Fruit fly (Drosophila melanogaster) whole organism, prepupa: ENCODE results near the gene ArfGAP3.

ENCODE experiments used
- Blimp-1 ChIP-seq: fragments of 200-800 bp; sonication (Bioruptor generic); optimal IDR thresholded peaks from 3 replicates; lab custom pipeline; 2017; ENCODE audit warnings: missing biosample characterization, missing genetic modification characterization, mild to moderate bottlenecking, moderate library complexity, missing genetic modification reagents
- CG10669 ChIP-seq: fragments of 200-800 bp; sonication (Bioruptor generic); optimal IDR thresholded peaks from 3 replicates; lab custom pipeline; 2018; ENCODE audit warnings: missing biosample characterization, mild to moderate bottlenecking, missing genetic modification characterization, moderate library complexity
- CG11762 ChIP-seq: fragments of 200-800 bp; sonication (Bioruptor generic); optimal IDR thresholded peaks from 3 replicates; lab custom pipeline; 2016; ENCODE audit warnings: missing biosample characterization, missing genetic modification characterization; ENCODE audit not compliant: insufficient read depth
- CG16779 ChIP-seq: fragments of 200-800 bp; sonication (Bioruptor generic); optimal IDR thresholded peaks from 3 replicates; lab custom pipeline; 2017; ENCODE audit warnings: missing biosample characterization, mild to moderate bottlenecking, missing genetic modification characterization
- CG34406 ChIP-seq: fragments of 200-800 bp; sonication (Bioruptor generic); optimal IDR thresholded peaks from 3 replicates; lab custom pipeline; 2016; ENCODE audit warnings: missing biosample characterization, missing genetic modification characterization
- CG6792 ChIP-seq: fragments of 200-800 bp; sonication (Bioruptor generic); optimal IDR thresholded peaks from 3 replicates; lab custom pipeline; 2016; ENCODE audit warnings: missing biosample characterization, missing genetic modification characterization
- Eip78C ChIP-seq: fragments of 200-800 bp; sonication (Bioruptor generic); peaks from one replicate; lab custom pipeline; 2016; ENCODE audit warnings: missing biosample characterization, missing genetic modification characterization
- Lpt ChIP-seq: fragments of 200-800 bp; sonication (Bioruptor generic); optimal IDR thresholded peaks from 3 replicates; lab custom pipeline; 2016; ENCODE audit warnings: missing biosample characterization, missing genetic modification characterization
- Sox14 ChIP-seq: fragments of 200-800 bp; sonication (Bioruptor generic); optimal IDR thresholded peaks from 3 replicates; lab custom pipeline; 2016; ENCODE audit warnings: missing biosample characterization, missing genetic modification characterization
- fd59A ChIP-seq: fragments of 200-800 bp; sonication (Bioruptor generic); optimal IDR thresholded peaks from 2 replicates; lab custom pipeline; 2017; ENCODE audit warnings: missing biosample characterization, mild to moderate bottlenecking, missing genetic modification characterization, missing genetic modification reagents
- net ChIP-seq: fragments of 200-800 bp; sonication (Bioruptor generic); optimal IDR thresholded peaks from 3 replicates; lab custom pipeline; 2016; ENCODE audit warnings: missing biosample characterization, missing genetic modification characterization
- svp ChIP-seq: fragments of 200-800 bp; sonication (Bioruptor generic); peaks from one replicate; lab custom pipeline; 2016; ENCODE audit warnings: missing biosample characterization, missing genetic modification characterization

DNA sequence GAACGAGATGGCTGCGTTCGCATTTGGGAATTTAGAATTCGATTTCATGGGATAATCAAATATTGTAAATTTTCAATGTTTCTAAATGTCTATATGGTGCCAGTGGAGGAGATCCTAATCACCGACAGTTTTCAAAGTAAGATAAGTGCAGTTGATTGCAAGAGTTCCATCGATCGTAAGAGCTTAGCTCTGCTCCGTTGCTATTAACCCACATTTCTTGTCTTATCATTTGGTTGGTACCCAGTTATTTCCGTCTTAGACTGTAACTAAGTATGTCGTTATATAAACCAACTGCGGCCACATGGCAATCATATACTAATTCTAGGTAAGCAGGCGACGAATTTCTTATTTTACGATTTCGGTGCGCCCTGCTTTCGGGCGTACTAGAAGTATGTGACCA lies 47.2 kb downstream of the ArfGAP3 start:
- no peak for TF ChIP-seq CG6792 (GFP tag; lab: Kevin White, UChicago)
- no peak for TF ChIP-seq svp
- TF ChIP-seq fd59A, result no peak
- TF ChIP-seq CG10669 (GFP tag; lab: Kevin White, UChicago), result no peak
- no peak for TF ChIP-seq Sox14 (GFP tag; lab: Kevin White, UChicago)
- no peak for TF ChIP-seq CG11762 (GFP tag; lab: Kevin White, UChicago)
- TF ChIP-seq net (GFP tag; lab: Kevin White, UChicago), result no peak
- TF ChIP-seq CG16779 (tag; lab: Kevin White, UChicago), result no peak
- no peak for TF ChIP-seq CG34406 (GFP tag; lab: Kevin White, UChicago)
- no peak for TF ChIP-seq Eip78C (GFP tag; lab: Kevin White, UChicago)
- no peak for TF ChIP-seq Lpt (GFP tag; lab: Kevin White, UChicago)
- no peak for TF ChIP-seq Blimp-1 (GFP tag; lab: Kevin White, UChicago)
